Worm (Caenorhabditis elegans): ENCODE results near the gene sri-62.

ce11 chrII:2736938-2737337 is 38.7 kb upstream of the sri-62 start:
- TF ChIP-seq pat-9 (tag; optimal IDR thresholded peaks at IDR 0.05): no peak
- no peak for TF ChIP-seq sox-4 (tag; optimal IDR thresholded peaks at IDR 0.05)
- no peak for TF ChIP-seq K09A11.1 (tag; optimal IDR thresholded peaks at IDR 0.05; ENCODE audit: insufficient read depth)
- no peak for TF ChIP-seq syd-9 (tag; optimal IDR thresholded peaks at IDR 0.05)
- TF ChIP-seq nhr-11 (tag; optimal IDR thresholded peaks at IDR 0.05): no peak
- no peak for TF ChIP-seq hlh-13 (GFP tag; optimal IDR thresholded peaks at IDR 0.05)
- TF ChIP-seq unc-3 (GFP tag; conservative IDR thresholded peaks at IDR 0.05): no peak
- TF ChIP-seq unc-3 (tag; optimal IDR thresholded peaks at IDR 0.05): no peak
